Fruit fly (Drosophila melanogaster): ENCODE data around the gene B-H2.
A peak's percentile ranks its signal among the peaks of the same experiment; 100 is the strongest.

B-H2 gene

dm6 chrX:17298900-17299836 is 15.2 kb upstream of the B-H2 start (continued):
- no peak for TF ChIP-seq aop (GFP tag; IDR thresholded peaks at IDR 0.05)
- TF ChIP-seq Doc3 (GFP tag; IDR thresholded peaks at IDR 0.05; ENCODE audit: partially characterized antibody) = no peak
- TF ChIP-seq CG7372 (GFP tag; IDR thresholded peaks at IDR 0.05) = peak; percentile 56
- TF ChIP-seq HLH4C (GFP tag; IDR thresholded peaks at IDR 0.05; ENCODE audit: partially characterized antibody) = peak; percentile 20; the same call in 1 of the 3 replicates
- TF ChIP-seq CG17385 (GFP tag; optimal IDR thresholded peaks at IDR 0.05) = peak; percentile 65
- TF ChIP-seq ind (GFP tag; optimal IDR thresholded peaks at IDR 0.05) = peak; percentile 52
- TF ChIP-seq eyg (GFP tag; optimal IDR thresholded peaks at IDR 0.05) = peak; percentile 45
- peak; percentile 72 for TF ChIP-seq CG7556 (GFP tag; optimal IDR thresholded peaks at IDR 0.05)
- TF ChIP-seq CG32767 (GFP tag; IDR thresholded peaks at IDR 0.05) = peak; percentile 38; the same call in 1 of the 2 replicates
- peak; percentile 65 for TF ChIP-seq CG12155 (GFP tag; optimal IDR thresholded peaks at IDR 0.05)
- no peak for TF ChIP-seq da (GFP tag; optimal IDR thresholded peaks at IDR 0.05)
- TF ChIP-seq grau (tag; optimal IDR thresholded peaks at IDR 0.05) = peak; percentile 75
- TF ChIP-seq vvl (GFP tag; IDR thresholded peaks at IDR 0.05) = peak; percentile 61
- 0 out of 3 replicates have a peak, but pooled peaks have one; percentile 51 for TF ChIP-seq ase (GFP tag; IDR thresholded peaks at IDR 0.05)
- TF ChIP-seq PHDP (tag; optimal IDR thresholded peaks at IDR 0.05) = peak; percentile 74
- TF ChIP-seq chm (GFP tag; IDR thresholded peaks at IDR 0.05) = peak; percentile 44; the same call in 1 of the 2 replicates
- TF ChIP-seq Hr39 (optimal IDR thresholded peaks at IDR 0.05) = no peak
- no peak for TF ChIP-seq Dfd (GFP tag; optimal IDR thresholded peaks at IDR 0.05)
- TF ChIP-seq jigr1 (GFP tag; IDR thresholded peaks at IDR 0.05) = 0 out of 3 replicates have a peak, but pooled peaks have one; percentile 21
- peak; percentile 65 for TF ChIP-seq ara (GFP tag; IDR thresholded peaks at IDR 0.05)
- TF ChIP-seq Dek (tag; optimal IDR thresholded peaks at IDR 0.05) = peak; percentile 32
- TF ChIP-seq CG14014 (GFP tag; IDR thresholded peaks at IDR 0.05) = peak; percentile 65
- peak; percentile 49; the same call in 1 of the 2 replicates for TF ChIP-seq E2f2 (GFP tag; IDR thresholded peaks at IDR 0.05)
- no peak for TF ChIP-seq sima (GFP tag; optimal IDR thresholded peaks at IDR 0.05)
- TF ChIP-seq CG12391 (tag; optimal IDR thresholded peaks at IDR 0.05) = peak; percentile 68
- TF ChIP-seq grn (GFP tag; optimal IDR thresholded peaks at IDR 0.05) = no peak
- peak; percentile 46 for TF ChIP-seq CG9437 (GFP tag; optimal IDR thresholded peaks at IDR 0.05)
- peak; percentile 35 for TF ChIP-seq Hr3 (GFP tag; optimal IDR thresholded peaks at IDR 0.05)
- TF ChIP-seq Taf1 (GFP tag; IDR thresholded peaks at IDR 0.05) = peak; percentile 72
- TF ChIP-seq CkIIα-i1 (GFP tag; IDR thresholded peaks at IDR 0.05) = no peak
- TF ChIP-seq HHEX (GFP tag; optimal IDR thresholded peaks at IDR 0.05) = peak; percentile 70
- TF ChIP-seq CG3838 (GFP tag; optimal IDR thresholded peaks at IDR 0.05) = peak; percentile 6
- TF ChIP-seq Blimp-1 (GFP tag; optimal IDR thresholded peaks at IDR 0.05) = peak; percentile 60
- peak; percentile 45 for TF ChIP-seq salm (tag; optimal IDR thresholded peaks at IDR 0.05)
- no peak for TF ChIP-seq Neu2 (GFP tag; optimal IDR thresholded peaks at IDR 0.05; ENCODE audit: borderline replicate concordance)
- TF ChIP-seq slbo (GFP tag; IDR thresholded peaks at IDR 0.05) = peak; percentile 73
- peak; percentile 55 for TF ChIP-seq sisA (GFP tag; IDR thresholded peaks at IDR 0.05)
- no peak for TF ChIP-seq dati (GFP tag; IDR thresholded peaks at IDR 0.05)
- no peak for TF ChIP-seq ato (GFP tag; IDR thresholded peaks at IDR 0.05; ENCODE audit: partially characterized antibody)
- TF ChIP-seq ATbp (GFP tag; optimal IDR thresholded peaks at IDR 0.05) = peak; percentile 58
- TF ChIP-seq CG15479 (GFP tag; optimal IDR thresholded peaks at IDR 0.05) = no peak
- TF ChIP-seq CG10565 (GFP tag; optimal IDR thresholded peaks at IDR 0.05) = no peak
- peak; percentile 24 for TF ChIP-seq CTCF (GFP tag; optimal IDR thresholded peaks at IDR 0.05)
- no peak for TF ChIP-seq CG18764 (GFP tag; optimal IDR thresholded peaks at IDR 0.05)
- no peak for TF ChIP-seq prd (optimal IDR thresholded peaks at IDR 0.05)
- peak; percentile 68 for TF ChIP-seq prd (GFP tag; IDR thresholded peaks at IDR 0.05)
- TF ChIP-seq Six4 (GFP tag; optimal IDR thresholded peaks at IDR 0.05) = no peak
- TF ChIP-seq kah (GFP tag; optimal IDR thresholded peaks at IDR 0.05) = peak; percentile 1
- peak; percentile 51 for TF ChIP-seq pum (GFP tag; optimal IDR thresholded peaks at IDR 0.05)
- TF ChIP-seq Abd-B (GFP tag; optimal IDR thresholded peaks at IDR 0.05) = peak; percentile 61

Data from whole organism, embryonic.